Worm (Caenorhabditis elegans): ENCODE measurements around the gene F45E1.4.

F45E1.4 gene

ce11 chrX:8004845-8005244 is 19.1 kb downstream of the F45E1.4 start:
- TF ChIP-seq mdl-1 (tag; optimal IDR thresholded peaks at IDR 0.05) (no peak), tbx-2 (tag; optimal IDR thresholded peaks at IDR 0.05) (no peak), nfya-1 (tag; optimal IDR thresholded peaks at IDR 0.05; ENCODE audit: insufficient read depth) (no peak), ceh-9 (tag; optimal IDR thresholded peaks at IDR 0.05) (no peak), sea-2 (GFP tag; optimal IDR thresholded peaks at IDR 0.05) (no peak), nhr-12 (tag; optimal IDR thresholded peaks at IDR 0.05) (no peak), ztf-11 (tag; optimal IDR thresholded peaks at IDR 0.05) (no peak), nhr-43 (tag; optimal IDR thresholded peaks at IDR 0.05; ENCODE audit: poor library complexity, severe bottlenecking) (no peak)

ce11 chrX:8005967-8006366 is 20.2 kb downstream of the F45E1.4 start:
- TF ChIP-seq sea-2 (GFP tag; optimal IDR thresholded peaks at IDR 0.05) (no peak), lin-15B (tag; optimal IDR thresholded peaks at IDR 0.05) (no peak)

- peak; percentile 60 for TF ChIP-seq nhr-25 (tag; optimal IDR thresholded peaks at IDR 0.05)
- peak; percentile 11 for TF ChIP-seq nhr-23 (tag; optimal IDR thresholded peaks at IDR 0.05)
- TF ChIP-seq fkh-2 (tag; optimal IDR thresholded peaks at IDR 0.05), result no peak
- no peak for TF ChIP-seq ceh-9 (tag; optimal IDR thresholded peaks at IDR 0.05)
Observed at ce11 chrX:8010652-8011051, 24.9 kb downstream of the F45E1.4 start.

ce11 chrX:8014407-8015003 is 28.7 kb downstream of the F45E1.4 start, which contains the start of gene unk-1:
Gene unk-1 (plus strand): TSS chrX:8014983.
- peak; percentile 43 for TF ChIP-seq pqm-1 (tag; optimal IDR thresholded peaks at IDR 0.05)
- TF ChIP-seq fkh-10 (GFP tag; optimal IDR thresholded peaks at IDR 0.05), result no peak
- peak; percentile 34 for TF ChIP-seq ceh-28 (tag; optimal IDR thresholded peaks at IDR 0.05)
- TF ChIP-seq jun-1 (tag; optimal IDR thresholded peaks at IDR 0.05), result peak; percentile 35
- peak; percentile 47 for TF ChIP-seq pha-4 (tag; optimal IDR thresholded peaks at IDR 0.05)
- TF ChIP-seq tbx-2 (tag; optimal IDR thresholded peaks at IDR 0.05), result no peak
- peak; percentile 91 for TF ChIP-seq elt-2 (tag; optimal IDR thresholded peaks at IDR 0.05)
- peak; percentile 19 for TF ChIP-seq skn-1 (tag; optimal IDR thresholded peaks at IDR 0.05)
- TF ChIP-seq nhr-237 (tag; optimal IDR thresholded peaks at IDR 0.05), result no peak

- no peak for TF ChIP-seq ceh-16 (tag; optimal IDR thresholded peaks at IDR 0.05)
- peak; percentile 12 for TF ChIP-seq nfya-1 (tag; optimal IDR thresholded peaks at IDR 0.05; ENCODE audit: insufficient read depth)
Observed at ce11 chrX:8015889-8016288, 30.1 kb downstream of the F45E1.4 start.

- TF ChIP-seq ZK546.5 (tag; optimal IDR thresholded peaks at IDR 0.05) (no peak), egl-27 (tag; optimal IDR thresholded peaks at IDR 0.05) (no peak), nhr-23 (tag; optimal IDR thresholded peaks at IDR 0.05) (no peak), nhr-76 (tag; optimal IDR thresholded peaks at IDR 0.05) (no peak), fos-1 (tag; optimal IDR thresholded peaks at IDR 0.05) (no peak), fkh-10 (GFP tag; optimal IDR thresholded peaks at IDR 0.05) (peak; percentile 24), lsy-12 (tag; optimal IDR thresholded peaks at IDR 0.05) (peak; percentile 46), daf-12 (tag; optimal IDR thresholded peaks at IDR 0.05) (no peak), sea-2 (GFP tag; optimal IDR thresholded peaks at IDR 0.05) (no peak), mdl-1 (tag; optimal IDR thresholded peaks at IDR 0.05) (peak; percentile 4), nfya-1 (tag; optimal IDR thresholded peaks at IDR 0.05; ENCODE audit: insufficient read depth) (peak; percentile 69), lin-15B (tag; optimal IDR thresholded peaks at IDR 0.05) (no peak), nhr-25 (tag; optimal IDR thresholded peaks at IDR 0.05) (no peak), pha-4 (tag; optimal IDR thresholded peaks at IDR 0.05) (peak; percentile 26), nhr-77 (tag; optimal IDR thresholded peaks at IDR 0.05) (no peak), nhr-67 (tag; optimal IDR thresholded peaks at IDR 0.05) (no peak), ama-1 (optimal IDR thresholded peaks at IDR 0.05) (no peak), lin-39 (tag; optimal IDR thresholded peaks at IDR 0.05) (peak; percentile 76), hmg-11 (tag; optimal IDR thresholded peaks at IDR 0.05) (peak; percentile 81)
Observed at ce11 chrX:8017305-8017704, 31.5 kb downstream of the F45E1.4 start.
